Worm (Caenorhabditis elegans) whole organism, midembryonic: ENCODE results near the gene clec-129.

Experiments used
- T22C8.4 ChIP-seq: fragments of 200-800 bp; sonication (Bioruptor generic); IDR thresholded peaks from 2 replicates; pipeline ENCODE4 v1.3.6; 2022; ENCODE audit warnings: missing genetic modification characterization, missing compliant biosample characterization
- cog-1 ChIP-seq: sonication (generic microtip); optimal IDR thresholded peaks from 2 replicates; lab custom pipeline; 2016; ENCODE audit warnings: missing genetic modification characterization, missing compliant biosample characterization
- flt-1 ChIP-seq: fragments of 200-800 bp; sonication (Bioruptor generic); IDR thresholded peaks from 2 replicates; pipeline ENCODE4 v1.3.6; 2022; ENCODE audit warnings: missing genetic modification characterization, missing compliant biosample characterization
- klf-2 ChIP-seq: fragments of 200-800 bp; sonication (Bioruptor generic); conservative IDR thresholded peaks from 2 replicates; pipeline ENCODE4 v1.3.6; 2022; ENCODE audit warnings: missing genetic modification reagents, missing genetic modification characterization, missing compliant biosample characterization
- med-1 ChIP-seq: sonication (generic microtip); optimal IDR thresholded peaks from 2 replicates; lab custom pipeline; 2017; ENCODE audit warnings: missing genetic modification characterization, mild to moderate bottlenecking, missing compliant biosample characterization, antibody characterized with exemption, missing genetic modification reagents; ENCODE audit not compliant: insufficient read depth
- ref-1 ChIP-seq: fragments of 200-800 bp; sonication (Bioruptor generic); conservative IDR thresholded peaks from 2 replicates; pipeline ENCODE4 v1.3.6; 2022; ENCODE audit warnings: missing genetic modification reagents, missing genetic modification characterization, missing compliant biosample characterization
- tab-1 ChIP-seq: fragments of 200-800 bp; sonication (Bioruptor generic); IDR thresholded peaks from 2 replicates; pipeline ENCODE4 v1.3.6; 2022; ENCODE audit warnings: missing genetic modification characterization, missing compliant biosample characterization
- ztf-23 ChIP-seq: fragments of 200-800 bp; sonication (Bioruptor generic); IDR thresholded peaks from 2 replicates; pipeline ENCODE4 v1.3.6; 2022; ENCODE audit warnings: missing genetic modification reagents, missing genetic modification characterization, missing compliant biosample characterization
- ztf-29 ChIP-seq: fragments of 200-800 bp; sonication (Bioruptor generic); IDR thresholded peaks from 2 replicates; pipeline ENCODE4 v1.3.6; 2022; ENCODE audit warnings: missing genetic modification reagents, missing genetic modification characterization, missing compliant biosample characterization

DNA sequence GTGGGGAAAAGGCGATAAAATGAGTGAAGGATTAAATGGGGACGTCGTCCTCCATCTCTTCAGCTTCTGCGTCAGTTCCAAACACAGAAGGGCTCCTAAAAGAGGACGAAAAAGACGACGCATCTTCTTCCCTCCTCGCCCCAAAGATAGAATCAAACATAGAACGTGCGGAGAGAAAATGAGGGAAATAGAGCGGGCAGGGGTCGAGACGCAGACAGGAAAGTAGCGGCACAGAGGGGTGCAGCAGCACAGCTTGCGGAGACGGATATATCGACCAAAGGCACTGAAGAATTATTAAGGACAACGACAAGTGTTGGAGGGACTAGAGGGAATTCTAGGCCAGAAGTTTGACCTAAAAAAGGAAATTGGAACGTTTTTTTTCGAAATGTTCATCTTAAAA, 24.0 kb upstream of the clec-129 start:
- TF ChIP-seq med-1 (GFP tag; lab: Kevin White, UChicago) = no peak
- no peak; the same call in 1 of the 2 replicates for TF ChIP-seq ztf-29 (GFP tag; lab: Robert Waterston, UW)
- TF ChIP-seq ref-1 (GFP tag; lab: Robert Waterston, UW) = no peak
- TF ChIP-seq ztf-23 (GFP tag; lab: Robert Waterston, UW) = no peak
- no peak for TF ChIP-seq klf-2
- no peak for TF ChIP-seq cog-1 (tag; lab: Kevin White, UChicago)
- TF ChIP-seq T22C8.4 (GFP tag; lab: Robert Waterston, UW) = no peak
- TF ChIP-seq flt-1 (GFP tag; lab: Robert Waterston, UW) = no peak
- no peak for TF ChIP-seq tab-1 (GFP tag; lab: Robert Waterston, UW)
